Fruit fly (Drosophila melanogaster): Measurements from ENCODE around the gene DNAlig3.

DNA sequence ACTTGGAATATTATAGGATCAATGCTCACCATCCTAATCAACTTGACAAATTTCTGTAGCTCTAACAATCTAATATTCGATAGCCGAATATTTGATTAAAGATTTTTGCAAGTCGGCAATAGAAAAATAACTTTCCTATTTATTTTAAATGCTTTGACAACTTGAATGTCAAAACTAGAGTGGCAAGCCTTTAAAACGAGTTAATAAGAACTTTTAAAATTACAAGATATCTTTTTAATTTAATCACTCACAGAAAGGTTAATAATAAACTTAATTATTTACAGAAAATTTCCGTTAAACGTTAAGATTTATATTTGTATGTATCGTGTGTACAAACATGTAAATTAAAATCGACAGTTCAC, 37.4 kb upstream of the DNAlig3 start, which contains the start of the genes CG17207 and CG46427:
- TF ChIP-seq CG16813 (GFP tag; IDR thresholded peaks at IDR 0.05; ENCODE audit: partially characterized antibody), result no peak
- no peak for TF ChIP-seq HLH54F (GFP tag; optimal IDR thresholded peaks at IDR 0.05)
- no peak for TF ChIP-seq CG4328 (GFP tag; optimal IDR thresholded peaks at IDR 0.05)

Data from whole organism, embryonic.